Fruit fly (Drosophila melanogaster) whole organism, pupa: ENCODE data around the gene CG6833.
A peak's percentile ranks its signal among the peaks of the same experiment; 100 is the strongest.

Experiments
- CG12605 ChIP-seq: fragments of 200-800 bp; sonication (Bioruptor generic); IDR thresholded peaks from 2 replicates; pipeline ENCODE4 v1.3.6; 2022; ENCODE audit warnings: missing biosample characterization, missing genetic modification characterization
- CG17806 ChIP-seq: fragments of 200-800 bp; sonication (Bioruptor generic); optimal IDR thresholded peaks from 2 replicates; lab custom pipeline; 2018; ENCODE audit warnings: missing biosample characterization, mild to moderate bottlenecking, missing genetic modification characterization, moderate library complexity
- CG32121 ChIP-seq: fragments of 200-800 bp; sonication (Bioruptor generic); IDR thresholded peaks from 2 replicates; pipeline ENCODE4 v1.3.6; 2022; ENCODE audit warnings: missing biosample characterization, missing genetic modification characterization
- CG4496 ChIP-seq: fragments of 200-800 bp; sonication (Bioruptor generic); IDR thresholded peaks from 3 replicates; pipeline ENCODE4 v1.3.6; 2022; ENCODE audit warnings: missing biosample characterization, missing genetic modification characterization
- CG8159 ChIP-seq: fragments of 200-800 bp; sonication (Bioruptor generic); optimal IDR thresholded peaks from 3 replicates; lab custom pipeline; 2018; ENCODE audit warnings: missing biosample characterization, mild to moderate bottlenecking, missing genetic modification characterization, moderate library complexity
- CG9948 ChIP-seq: fragments of 200-800 bp; sonication (Bioruptor generic); optimal IDR thresholded peaks from 2 replicates; lab custom pipeline; 2018; ENCODE audit warnings: missing biosample characterization, mild to moderate bottlenecking, missing genetic modification characterization, moderate library complexity
- D1 ChIP-seq: fragments of 200-800 bp; sonication (Bioruptor generic); optimal IDR thresholded peaks from 2 replicates; lab custom pipeline; 2018; ENCODE audit warnings: missing biosample characterization, mild to moderate bottlenecking, missing genetic modification characterization, moderate library complexity
- EcR ChIP-seq: fragments of 200-800 bp; sonication (Bioruptor generic); optimal IDR thresholded peaks from 3 replicates; lab custom pipeline; 2019; ENCODE audit warnings: missing biosample characterization, missing genetic modification characterization, mild to moderate bottlenecking, moderate library complexity, missing genetic modification reagents
- Snoo ChIP-seq: fragments of 200-800 bp; sonication (Bioruptor generic); optimal IDR thresholded peaks from 3 replicates; lab custom pipeline; 2017; ENCODE audit warnings: missing biosample characterization, mild to moderate bottlenecking, missing genetic modification characterization, inconsistent platforms
- fd96Ca ChIP-seq: fragments of 200-800 bp; sonication (Bioruptor generic); IDR thresholded peaks from 3 replicates; pipeline ENCODE4 v1.3.6; 2022; ENCODE audit warnings: missing biosample characterization, missing genetic modification characterization
- gl ChIP-seq: fragments of 200-800 bp; sonication (Bioruptor generic); optimal IDR thresholded peaks from 2 replicates; lab custom pipeline; 2018; ENCODE audit warnings: missing biosample characterization, mild to moderate bottlenecking, missing genetic modification characterization
- rn ChIP-seq: fragments of 200-800 bp; sonication (Bioruptor generic); IDR thresholded peaks from 2 replicates; pipeline ENCODE4 v1.3.6; 2022; ENCODE audit warnings: missing biosample characterization, missing genetic modification characterization

DNA sequence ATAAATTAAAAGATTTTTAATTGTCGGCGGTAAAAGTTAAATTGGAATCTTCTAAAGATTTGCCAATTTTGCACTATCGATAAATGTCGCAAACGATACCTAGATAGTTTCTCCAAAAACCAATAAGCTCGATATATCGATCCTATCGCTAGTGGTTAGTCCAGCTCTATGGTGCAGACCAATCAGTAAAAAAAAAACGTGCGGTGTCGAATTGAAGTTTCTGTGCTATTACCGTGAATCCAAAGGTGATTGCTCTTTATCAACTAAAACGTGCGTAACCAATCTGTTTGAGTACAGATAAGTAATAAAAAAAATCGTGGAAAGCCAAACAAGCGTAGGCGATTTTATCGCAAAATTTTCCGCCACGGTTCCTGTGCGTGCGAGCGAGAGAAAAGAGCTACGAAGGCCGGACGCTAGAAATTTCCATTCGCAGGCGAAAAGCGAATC, 14.1 kb upstream of the CG6833 start, which contains the start of gene Hsp110:
- TF ChIP-seq EcR (GFP tag; lab: Kevin White, UChicago) (peak; percentile 77), CG4496 (no peak), CG32121 (GFP tag; lab: Robert Waterston, UW) (no peak), CG8159 (tag; lab: Kevin White, UChicago) (peak; percentile 12), rn (GFP tag; lab: Robert Waterston, UW) (no peak), gl (tag; lab: Kevin White, UChicago) (no peak), CG17806 (tag; lab: Kevin White, UChicago) (no peak), CG9948 (tag; lab: Kevin White, UChicago) (no peak), D1 (tag; lab: Kevin White, UChicago) (no peak), fd96Ca (GFP tag; lab: Robert Waterston, UW) (0 out of 3 replicates have a peak, but pooled peaks have one; percentile 24), Snoo (peak; percentile 14), CG12605 (no peak)
